Fruit fly (Drosophila melanogaster) whole organism, prepupa: ENCODE results near the gene cmb.

ENCODE experiments used
- Blimp-1 ChIP-seq: fragments of 200-800 bp; sonication (Bioruptor generic); optimal IDR thresholded peaks from 3 replicates; lab custom pipeline; 2017; ENCODE audit warnings: missing biosample characterization, missing genetic modification characterization, mild to moderate bottlenecking, moderate library complexity, missing genetic modification reagents
- CG10631 ChIP-seq: fragments of 200-800 bp; sonication (Bioruptor generic); optimal IDR thresholded peaks from 2 replicates; lab custom pipeline; 2016; ENCODE audit warnings: missing biosample characterization, missing genetic modification characterization
- CG10669 ChIP-seq: fragments of 200-800 bp; sonication (Bioruptor generic); optimal IDR thresholded peaks from 3 replicates; lab custom pipeline; 2018; ENCODE audit warnings: missing biosample characterization, mild to moderate bottlenecking, missing genetic modification characterization, moderate library complexity
- CG11294 ChIP-seq: fragments of 200-800 bp; sonication (Bioruptor generic); IDR thresholded peaks from 2 replicates; pipeline ENCODE4 v1.3.6; 2022; ENCODE audit warnings: missing biosample characterization, missing genetic modification characterization
- CG11762 ChIP-seq: fragments of 200-800 bp; sonication (Bioruptor generic); optimal IDR thresholded peaks from 3 replicates; lab custom pipeline; 2016; ENCODE audit warnings: missing biosample characterization, missing genetic modification characterization; ENCODE audit not compliant: insufficient read depth
- CG15336 ChIP-seq: fragments of 200-800 bp; sonication (Bioruptor generic); IDR thresholded peaks from 2 replicates; pipeline ENCODE4 v1.3.6; 2022; ENCODE audit warnings: missing biosample characterization, missing genetic modification characterization
- CG1621 ChIP-seq: fragments of 200-800 bp; sonication (Bioruptor generic); optimal IDR thresholded peaks from 3 replicates; lab custom pipeline; 2018; ENCODE audit warnings: missing biosample characterization, mild to moderate bottlenecking, missing genetic modification characterization
- CG16779 ChIP-seq: fragments of 200-800 bp; sonication (Bioruptor generic); optimal IDR thresholded peaks from 3 replicates; lab custom pipeline; 2017; ENCODE audit warnings: missing biosample characterization, mild to moderate bottlenecking, missing genetic modification characterization
- CG31627 ChIP-seq: fragments of 200-800 bp; sonication (Bioruptor generic); optimal IDR thresholded peaks from 3 replicates; lab custom pipeline; 2016; ENCODE audit warnings: missing biosample characterization, missing genetic modification characterization
- CG32006 ChIP-seq: fragments of 200-800 bp; sonication (Bioruptor generic); optimal IDR thresholded peaks from 3 replicates; lab custom pipeline; 2017; ENCODE audit warnings: missing biosample characterization, mild to moderate bottlenecking, missing genetic modification characterization
- CG3919 ChIP-seq: fragments of 200-800 bp; sonication (Bioruptor generic); optimal IDR thresholded peaks from 3 replicates; lab custom pipeline; 2016; ENCODE audit warnings: missing biosample characterization, missing genetic modification characterization
- CG4318 ChIP-seq: fragments of 200-800 bp; sonication (Bioruptor generic); optimal IDR thresholded peaks from 3 replicates; lab custom pipeline; 2017; ENCODE audit warnings: missing biosample characterization, mild to moderate bottlenecking, missing genetic modification characterization
- CG6163 ChIP-seq: fragments of 200-800 bp; sonication (Bioruptor generic); IDR thresholded peaks from 3 replicates; pipeline ENCODE4 v1.3.6; 2022; ENCODE audit warnings: missing biosample characterization, missing genetic modification characterization
- CG6276 ChIP-seq: fragments of 200-800 bp; sonication (Bioruptor generic); optimal IDR thresholded peaks from 2 replicates; lab custom pipeline; 2017; ENCODE audit warnings: missing biosample characterization, mild to moderate bottlenecking, missing genetic modification characterization
- CG6808 ChIP-seq: fragments of 200-800 bp; sonication (Bioruptor generic); optimal IDR thresholded peaks from 3 replicates; lab custom pipeline; 2017; ENCODE audit warnings: missing biosample characterization, missing genetic modification characterization, mild to moderate bottlenecking, moderate library complexity, missing genetic modification reagents
- CG6854 ChIP-seq: fragments of 200-800 bp; sonication (Bioruptor generic); optimal IDR thresholded peaks from 2 replicates; lab custom pipeline; 2017; ENCODE audit warnings: missing biosample characterization, mild to moderate bottlenecking, missing genetic modification characterization
- CG7368 ChIP-seq: fragments of 200-800 bp; sonication (Bioruptor generic); optimal IDR thresholded peaks from 3 replicates; lab custom pipeline; 2016; ENCODE audit warnings: missing biosample characterization, missing genetic modification characterization
- CG8119 ChIP-seq: fragments of 200-800 bp; sonication (Bioruptor generic); IDR thresholded peaks from 3 replicates; pipeline ENCODE4 v1.3.6; 2022; ENCODE audit warnings: missing biosample characterization, missing genetic modification characterization
- CG8319 ChIP-seq: fragments of 200-800 bp; sonication (Bioruptor generic); optimal IDR thresholded peaks from 3 replicates; lab custom pipeline; 2016; ENCODE audit warnings: missing biosample characterization, missing genetic modification characterization
- CG9139 ChIP-seq: fragments of 200-800 bp; sonication (Bioruptor generic); optimal IDR thresholded peaks from 3 replicates; lab custom pipeline; 2017; ENCODE audit warnings: missing biosample characterization, mild to moderate bottlenecking, missing genetic modification characterization
- Eip75B ChIP-seq: fragments of 200-800 bp; sonication (Bioruptor generic); optimal IDR thresholded peaks from 3 replicates; lab custom pipeline; 2016; ENCODE audit warnings: missing biosample characterization, missing genetic modification characterization
- Eip78C ChIP-seq: fragments of 200-800 bp; sonication (Bioruptor generic); peaks from one replicate; lab custom pipeline; 2016; ENCODE audit warnings: missing biosample characterization, missing genetic modification characterization
- Eip93F ChIP-seq: fragments of 200-800 bp; sonication (Bioruptor generic); optimal IDR thresholded peaks from 2 replicates; lab custom pipeline; 2016; ENCODE audit warnings: missing biosample characterization, mild to moderate bottlenecking, missing genetic modification characterization
- Ets21C ChIP-seq: fragments of 200-800 bp; sonication (Bioruptor generic); optimal IDR thresholded peaks from 3 replicates; lab custom pipeline; 2016; ENCODE audit warnings: missing biosample characterization, missing genetic modification characterization
- Ets96B ChIP-seq: fragments of 200-800 bp; optimal IDR thresholded peaks from 2 replicates; lab custom pipeline; 2019; ENCODE audit warnings: missing biosample characterization, mild to moderate bottlenecking, missing genetic modification characterization, moderate library complexity
- Hr38 ChIP-seq: sonication (Bioruptor generic); optimal IDR thresholded peaks from 2 replicates; lab custom pipeline; 2016; ENCODE audit warnings: missing biosample characterization, missing genetic modification characterization
- Hr39 ChIP-seq: fragments of 200-800 bp; sonication (Bioruptor generic); optimal IDR thresholded peaks from 2 replicates; lab custom pipeline; 2016; ENCODE audit warnings: missing biosample characterization, missing genetic modification characterization
- Lpt ChIP-seq: fragments of 200-800 bp; sonication (Bioruptor generic); optimal IDR thresholded peaks from 3 replicates; lab custom pipeline; 2016; ENCODE audit warnings: missing biosample characterization, missing genetic modification characterization
- Met ChIP-seq: fragments of 200-800 bp; sonication (Bioruptor generic); optimal IDR thresholded peaks from 3 replicates; lab custom pipeline; 2016; ENCODE audit warnings: missing biosample characterization, missing genetic modification characterization
- Smox ChIP-seq: fragments of 200-800 bp; sonication (Bioruptor generic); optimal IDR thresholded peaks from 3 replicates; lab custom pipeline; 2016; ENCODE audit warnings: missing biosample characterization, missing genetic modification characterization
- Sox14 ChIP-seq: fragments of 200-800 bp; sonication (Bioruptor generic); optimal IDR thresholded peaks from 3 replicates; lab custom pipeline; 2016; ENCODE audit warnings: missing biosample characterization, missing genetic modification characterization
- acj6 ChIP-seq: fragments of 200-800 bp; sonication (Bioruptor generic); optimal IDR thresholded peaks from 3 replicates; lab custom pipeline; 2016; ENCODE audit warnings: missing biosample characterization, missing genetic modification characterization
- cyc ChIP-seq: fragments of 200-800 bp; sonication (Bioruptor generic); optimal IDR thresholded peaks from 3 replicates; lab custom pipeline; 2016; ENCODE audit warnings: missing biosample characterization, missing genetic modification characterization
- dac ChIP-seq: fragments of 200-800 bp; sonication (Bioruptor generic); optimal IDR thresholded peaks from 2 replicates; lab custom pipeline; 2017; ENCODE audit warnings: missing biosample characterization, mild to moderate bottlenecking, missing genetic modification characterization
- dsx ChIP-seq: fragments of 200-800 bp; optimal IDR thresholded peaks from 3 replicates; lab custom pipeline; 2019; ENCODE audit warnings: missing biosample characterization, mild to moderate bottlenecking, missing genetic modification characterization, moderate library complexity; ENCODE audit not compliant: poor library complexity, severe bottlenecking
- eg ChIP-seq: fragments of 200-800 bp; sonication (Bioruptor generic); IDR thresholded peaks from 3 replicates; pipeline ENCODE4 v1.3.6; 2022; ENCODE audit warnings: missing biosample characterization, missing genetic modification characterization
- fd59A ChIP-seq: fragments of 200-800 bp; sonication (Bioruptor generic); optimal IDR thresholded peaks from 2 replicates; lab custom pipeline; 2017; ENCODE audit warnings: missing biosample characterization, mild to moderate bottlenecking, missing genetic modification characterization, missing genetic modification reagents
- fd85E ChIP-seq: fragments of 200-800 bp; sonication (Bioruptor generic); optimal IDR thresholded peaks from 3 replicates; lab custom pipeline; 2016; ENCODE audit warnings: missing biosample characterization, missing genetic modification characterization
- fkh ChIP-seq: fragments of 200-800 bp; sonication (Bioruptor generic); optimal IDR thresholded peaks from 3 replicates; lab custom pipeline; 2017; ENCODE audit warnings: missing biosample characterization, mild to moderate bottlenecking, missing genetic modification characterization, moderate library complexity
- net ChIP-seq: fragments of 200-800 bp; sonication (Bioruptor generic); optimal IDR thresholded peaks from 3 replicates; lab custom pipeline; 2016; ENCODE audit warnings: missing biosample characterization, missing genetic modification characterization
- salr ChIP-seq, 2 experiments: fragments of 200-800 bp; sonication (Bioruptor generic); optimal IDR thresholded peaks; 3 replicates each; lab custom pipeline; 2016 to 2018; ENCODE audit warnings: missing biosample characterization in 2 of 2, missing genetic modification characterization in 2 of 2, mild to moderate bottlenecking in 1 of 2
- spab ChIP-seq: fragments of 200-800 bp; sonication (Bioruptor generic); optimal IDR thresholded peaks from 2 replicates; lab custom pipeline; 2017; ENCODE audit warnings: missing biosample characterization, mild to moderate bottlenecking, missing genetic modification characterization, missing genetic modification reagents
- ss ChIP-seq, 2 experiments: fragments of 200-800 bp; sonication (Bioruptor generic); optimal IDR thresholded peaks; 2 replicates in 1 of 2; 3 replicates in 1 of 2; lab custom pipeline; 2017 to 2018; ENCODE audit warnings: mild to moderate bottlenecking in 2 of 2, missing biosample characterization in 2 of 2, missing genetic modification characterization in 2 of 2, moderate library complexity in 1 of 2
- svp ChIP-seq: fragments of 200-800 bp; sonication (Bioruptor generic); peaks from one replicate; lab custom pipeline; 2016; ENCODE audit warnings: missing biosample characterization, missing genetic modification characterization
- topi ChIP-seq: fragments of 200-800 bp; sonication (Bioruptor generic); optimal IDR thresholded peaks from 3 replicates; lab custom pipeline; 2016; ENCODE audit warnings: missing biosample characterization, missing genetic modification characterization
- vri ChIP-seq: fragments of 200-800 bp; sonication (Bioruptor generic); optimal IDR thresholded peaks from 3 replicates; lab custom pipeline; 2016; ENCODE audit warnings: missing biosample characterization, mild to moderate bottlenecking, missing genetic modification characterization

The cmb gene

dm6 chr3L:13495065-13495464 lies 52.7 kb downstream of the cmb start (continued):
- TF ChIP-seq CG6163 (GFP tag; lab: Robert Waterston, UW) (peak; percentile 97), CG9139 (GFP tag; lab: Kevin White, UChicago) (peak; percentile 94), Blimp-1 (no peak), CG3919 (GFP tag; lab: Kevin White, UChicago) (peak; percentile 75), CG11294 (GFP tag; lab: Robert Waterston, UW) (peak; percentile 30; the same call in 1 of the 2 replicates), topi (GFP tag; lab: Kevin White, UChicago) (peak; percentile 22), vri (GFP tag; lab: Kevin White, UChicago) (peak; percentile 67), ss (GFP tag; optimal IDR thresholded peaks at IDR 0.05; lab: Kevin White, UChicago) (peak; percentile 94), net (peak; percentile 90), CG32006 (GFP tag; lab: Kevin White, UChicago) (peak; percentile 64), Ets96B (peak; percentile 73), Sox14 (peak; percentile 65), CG11762 (GFP tag; lab: Kevin White, UChicago) (peak; percentile 73), CG15336 (GFP tag; lab: Robert Waterston, UW) (peak; percentile 88), cyc (no peak), CG31627 (GFP tag; lab: Kevin White, UChicago) (no peak), CG7368 (GFP tag; lab: Kevin White, UChicago) (peak; percentile 66), CG1621 (peak; percentile 82), CG6808 (GFP tag; lab: Kevin White, UChicago) (peak; percentile 94), fd59A (peak; percentile 69), Met (GFP tag; lab: Kevin White, UChicago) (no peak), Ets21C (GFP tag; lab: Kevin White, UChicago) (no peak), CG10631 (peak; percentile 57), Eip93F (GFP tag; lab: Kevin White, UChicago) (no peak), CG6276 (GFP tag; lab: Kevin White, UChicago) (peak; percentile 84), CG4318 (no peak), fkh (GFP tag; lab: Kevin White, UChicago) (no peak), acj6 (GFP tag; lab: Kevin White, UChicago) (peak; percentile 54), CG8119 (GFP tag; lab: Robert Waterston, UW) (peak; percentile 93), fd85E (GFP tag; lab: Kevin White, UChicago) (no peak), CG6854 (GFP tag; lab: Kevin White, UChicago) (no peak), svp (GFP tag; lab: Kevin White, UChicago) (peak; percentile 88)
- TF ChIP-seq, all 60 proteins: peak for 44

dm6 chr3L:13497720-13498355 lies 55.4 kb downstream of the cmb start:
- TF ChIP-seq fd85E (GFP tag; lab: Kevin White, UChicago) (no peak), CG1621 (peak; percentile 52), Hr39 (GFP tag; lab: Kevin White, UChicago) (no peak), salr (GFP tag; optimal IDR thresholded peaks at IDR 0.05; lab: Kevin White, UChicago) (no peak), CG32006 (GFP tag; lab: Kevin White, UChicago) (peak; percentile 23), CG11762 (GFP tag; lab: Kevin White, UChicago) (no peak), dac (GFP tag; lab: Kevin White, UChicago) (no peak), fd59A (peak; percentile 6), Blimp-1 (no peak), eg (GFP tag; lab: Robert Waterston, UW) (peak; percentile 64; the same call in 1 of the 3 replicates), CG31627 (GFP tag; lab: Kevin White, UChicago) (no peak), CG6276 (GFP tag; lab: Kevin White, UChicago) (peak; percentile 41), CG11294 (GFP tag; lab: Robert Waterston, UW) (no peak), CG8119 (GFP tag; lab: Robert Waterston, UW) (peak; percentile 39; the same call in 1 of the 3 replicates), net (peak; percentile 43), Lpt (GFP tag; lab: Kevin White, UChicago) (peak; percentile 36), CG10669 (GFP tag; lab: Kevin White, UChicago) (peak; percentile 46), CG7368 (GFP tag; lab: Kevin White, UChicago) (no peak), CG6163 (GFP tag; lab: Robert Waterston, UW) (peak; percentile 56; the same call in 2 of the 3 replicates), Smox (no peak), Hr38 (GFP tag; lab: Kevin White, UChicago) (no peak), CG8319 (GFP tag; lab: Kevin White, UChicago) (no peak), spab (peak; percentile 59), CG9139 (GFP tag; lab: Kevin White, UChicago) (peak; percentile 47), CG10631 (no peak), Eip93F (GFP tag; lab: Kevin White, UChicago) (no peak), dsx (GFP tag; lab: Kevin White, UChicago) (peak; percentile 67), Eip75B (no peak), Eip78C (GFP tag; lab: Kevin White, UChicago) (peak; percentile 39), CG16779 (tag; lab: Kevin White, UChicago) (peak; percentile 18), fkh (GFP tag; lab: Kevin White, UChicago) (peak; percentile 80)
